Worm (Caenorhabditis elegans) whole organism, L1 larva: ENCODE results near the gene pro-1.
A peak's percentile ranks its signal among the peaks of the same experiment; 100 is the strongest.

Source experiments
- C04F5.9 ChIP-seq: sonication (generic microtip); optimal IDR thresholded peaks from 2 replicates; lab custom pipeline; 2016; ENCODE audit warnings: missing genetic modification characterization, missing compliant biosample characterization
- C34B4.2 ChIP-seq: sonication (generic microtip); optimal IDR thresholded peaks from 2 replicates; lab custom pipeline; 2017; ENCODE audit warnings: mild to moderate bottlenecking, missing genetic modification characterization, missing compliant biosample characterization
- aha-1 ChIP-seq: fragments of 150-350 bp; optimal IDR thresholded peaks from 2 replicates; lab custom pipeline; 2014; ENCODE audit warnings: missing biosample characterization, missing genetic modification characterization
- blmp-1 ChIP-seq: fragments of 150-350 bp; optimal IDR thresholded peaks from 2 replicates; lab custom pipeline; 2014; ENCODE audit warnings: missing biosample characterization, missing genetic modification characterization
- ceh-63 ChIP-seq: fragments of 200-800 bp; sonication (Bioruptor generic); optimal IDR thresholded peaks from 2 replicates; lab custom pipeline; 2018; ENCODE audit warnings: mild to moderate bottlenecking, missing genetic modification characterization, missing compliant biosample characterization
- ceh-82 ChIP-seq, 3 experiments: fragments of 150-350 bp in 1 of 3; sonication (generic microtip) in 2 of 3; optimal IDR thresholded peaks; 2 replicates each; lab custom pipeline; 2014 to 2017; ENCODE audit warnings: missing biosample characterization in 3 of 3, missing genetic modification characterization in 3 of 3
- ces-1 ChIP-seq: fragments of 150-350 bp; optimal IDR thresholded peaks from 2 replicates; lab custom pipeline; 2014; ENCODE audit warnings: missing biosample characterization, missing genetic modification reagents, missing genetic modification characterization
- efl-3 ChIP-seq: fragments of 200-800 bp; sonication (Bioruptor generic); optimal IDR thresholded peaks from 2 replicates; lab custom pipeline; 2018; ENCODE audit warnings: mild to moderate bottlenecking, missing genetic modification characterization, missing compliant biosample characterization
- fkh-10 ChIP-seq: sonication (generic microtip); optimal IDR thresholded peaks from 2 replicates; lab custom pipeline; 2017; ENCODE audit warnings: missing biosample characterization, missing genetic modification reagents, missing genetic modification characterization
- fkh-8 ChIP-seq: sonication (generic microtip); optimal IDR thresholded peaks from 2 replicates; lab custom pipeline; 2016; ENCODE audit warnings: mild to moderate bottlenecking, missing genetic modification characterization, missing compliant biosample characterization
- fos-1 ChIP-seq: fragments of 150-350 bp; optimal IDR thresholded peaks from 2 replicates; lab custom pipeline; 2014; ENCODE audit warnings: missing biosample characterization, missing genetic modification characterization
- grh-1 ChIP-seq: fragments of 200-800 bp; sonication (Bioruptor generic); IDR thresholded peaks from 2 replicates; pipeline ENCODE4 v1.3.6; 2022; ENCODE audit warnings: missing genetic modification reagents, missing genetic modification characterization, missing compliant biosample characterization
- hlh-17 ChIP-seq: fragments of 200-800 bp; sonication (Bioruptor generic); optimal IDR thresholded peaks from 2 replicates; lab custom pipeline; 2018; ENCODE audit warnings: missing genetic modification characterization, mild to moderate bottlenecking, missing compliant biosample characterization, moderate library complexity, borderline replicate concordance
- hlh-4 ChIP-seq: sonication (generic microtip); optimal IDR thresholded peaks from 2 replicates; lab custom pipeline; 2016; ENCODE audit warnings: mild to moderate bottlenecking, missing genetic modification characterization, missing compliant biosample characterization
- hpl-2 ChIP-seq: fragments of 150-350 bp; optimal IDR thresholded peaks from 2 replicates; lab custom pipeline; 2014; ENCODE audit warnings: missing biosample characterization, missing genetic modification reagents, missing genetic modification characterization
- irx-1 ChIP-seq: sonication (generic microtip); optimal IDR thresholded peaks from 2 replicates; lab custom pipeline; 2016; ENCODE audit warnings: missing genetic modification characterization, missing compliant biosample characterization
- jun-1 ChIP-seq: fragments of 150-350 bp; optimal IDR thresholded peaks from 2 replicates; lab custom pipeline; 2014; ENCODE audit warnings: missing biosample characterization, missing genetic modification reagents, missing genetic modification characterization
- lin-14 ChIP-seq: fragments of 200-800 bp; sonication (Bioruptor generic); optimal IDR thresholded peaks from 2 replicates; lab custom pipeline; 2018; ENCODE audit warnings: mild to moderate bottlenecking, missing genetic modification characterization, moderate library complexity, missing compliant biosample characterization
- lin-15B ChIP-seq: fragments of 150-350 bp; sonication (generic microtip); optimal IDR thresholded peaks from 3 replicates; lab custom pipeline; 2014; ENCODE audit warnings: missing biosample characterization, missing genetic modification characterization
- lin-35 ChIP-seq, 2 experiments: fragments of 150-350 bp; optimal IDR thresholded peaks; 2 replicates each; lab custom pipeline; 2014; ENCODE audit warnings: missing biosample characterization in 2 of 2, missing genetic modification characterization in 2 of 2, missing genetic modification reagents in 2 of 2
- mdl-1 ChIP-seq, 2 experiments: fragments of 150-350 bp; optimal IDR thresholded peaks; 2 replicates each; lab custom pipeline; 2014 to 2017; ENCODE audit warnings: missing biosample characterization in 2 of 2, missing genetic modification characterization in 2 of 2, inconsistent platforms in 1 of 2
- mep-1 ChIP-seq: fragments of 150-350 bp; optimal IDR thresholded peaks from 2 replicates; lab custom pipeline; 2014; ENCODE audit warnings: missing biosample characterization, missing genetic modification characterization
- nhr-19 ChIP-seq: fragments of 200-800 bp; sonication (Bioruptor generic); conservative IDR thresholded peaks from 2 replicates; pipeline ENCODE4 v1.3.6; 2022; ENCODE audit warnings: missing genetic modification characterization, missing compliant biosample characterization
- nhr-237 ChIP-seq: fragments of 150-350 bp; optimal IDR thresholded peaks from 2 replicates; lab custom pipeline; 2014; ENCODE audit warnings: missing biosample characterization, missing genetic modification characterization
- nhr-71 ChIP-seq: sonication (generic microtip); optimal IDR thresholded peaks from 2 replicates; lab custom pipeline; 2016; ENCODE audit warnings: mild to moderate bottlenecking, missing genetic modification characterization, moderate library complexity, missing compliant biosample characterization
- nhr-76 ChIP-seq: sonication (generic microtip); optimal IDR thresholded peaks from 2 replicates; lab custom pipeline; 2017; ENCODE audit warnings: missing biosample characterization, missing genetic modification characterization
- rnt-1 ChIP-seq: sonication (generic microtip); optimal IDR thresholded peaks from 2 replicates; lab custom pipeline; 2016; ENCODE audit warnings: mild to moderate bottlenecking, missing genetic modification characterization, moderate library complexity, missing compliant biosample characterization
- snpc-4 ChIP-seq: fragments of 150-350 bp; optimal IDR thresholded peaks from 2 replicates; lab custom pipeline; 2014; ENCODE audit warnings: missing biosample characterization, missing genetic modification characterization
- snu-23 ChIP-seq: sonication (generic microtip); optimal IDR thresholded peaks from 2 replicates; lab custom pipeline; 2016; ENCODE audit warnings: missing genetic modification characterization, missing compliant biosample characterization
- sox-4 ChIP-seq: sonication (generic microtip); optimal IDR thresholded peaks from 2 replicates; lab custom pipeline; 2016; ENCODE audit warnings: missing genetic modification characterization, missing compliant biosample characterization
- unc-130 ChIP-seq: fragments of 150-350 bp; optimal IDR thresholded peaks from 2 replicates; lab custom pipeline; 2017; ENCODE audit warnings: missing biosample characterization, missing genetic modification characterization, inconsistent platforms
- unc-30 ChIP-seq: sonication (generic microtip); optimal IDR thresholded peaks from 2 replicates; lab custom pipeline; 2017; ENCODE audit warnings: missing biosample characterization, missing genetic modification characterization
- unc-62 ChIP-seq: fragments of 150-350 bp; optimal IDR thresholded peaks from 2 replicates; lab custom pipeline; 2014; ENCODE audit warnings: missing biosample characterization, missing genetic modification reagents, missing genetic modification characterization
- unc-86 ChIP-seq: sonication (generic microtip); optimal IDR thresholded peaks from 2 replicates; lab custom pipeline; 2016; ENCODE audit warnings: missing genetic modification characterization, missing compliant biosample characterization
- xbp-1 ChIP-seq: sonication (generic microtip); optimal IDR thresholded peaks from 2 replicates; lab custom pipeline; 2016; ENCODE audit warnings: missing genetic modification characterization, missing compliant biosample characterization
- zag-1 ChIP-seq: fragments of 150-350 bp; optimal IDR thresholded peaks from 2 replicates; lab custom pipeline; 2014; ENCODE audit warnings: missing biosample characterization, missing genetic modification characterization
- ztf-4 ChIP-seq: fragments of 150-350 bp; optimal IDR thresholded peaks from 2 replicates; lab custom pipeline; 2014; ENCODE audit warnings: missing biosample characterization, missing genetic modification characterization

Gene pro-1

ce11 chrII:10578843-10579430 lies 37.1 kb upstream of the pro-1 start, which contains the start of gene rpb-6 (continued):
- peak; percentile 73 to 94 for TF ChIP-seq lin-35 (GFP tag; optimal IDR thresholded peaks at IDR 0.05; lab: Kevin White, UChicago)
- peak; percentile 17 for TF ChIP-seq snu-23 (GFP tag; lab: Kevin White, UChicago)
- no peak for TF ChIP-seq xbp-1 (tag; lab: Kevin White, UChicago)
- TF ChIP-seq rnt-1: peak; percentile 41
- TF ChIP-seq irx-1 (tag; lab: Kevin White, UChicago): no peak
- no peak for TF ChIP-seq unc-86 (tag; lab: Kevin White, UChicago)
- no peak for TF ChIP-seq unc-130
- peak; percentile 39 for TF ChIP-seq nhr-71 (tag; lab: Kevin White, UChicago)
- no peak for TF ChIP-seq lin-15B (tag; lab: Kevin White, UChicago)

- TF ChIP-seq fos-1 (tag; lab: Kevin White, UChicago) (no peak), lin-15B (tag; lab: Kevin White, UChicago) (no peak), nhr-237 (tag; lab: Kevin White, UChicago) (no peak), snu-23 (GFP tag; lab: Kevin White, UChicago) (no peak), unc-30 (no peak), ces-1 (GFP tag; lab: Kevin White, UChicago) (no peak), jun-1 (tag; lab: Kevin White, UChicago) (no peak), hpl-2 (GFP tag; lab: Kevin White, UChicago) (no peak), zag-1 (tag; lab: Kevin White, UChicago) (no peak), nhr-76 (tag; lab: Kevin White, UChicago) (no peak), hlh-17 (GFP tag; lab: Kevin White, UChicago) (no peak), blmp-1 (no peak), snpc-4 (no peak), fkh-8 (tag; lab: Kevin White, UChicago) (no peak), unc-62 (GFP tag; lab: Kevin White, UChicago) (no peak), mdl-1 (tag; optimal IDR thresholded peaks at IDR 0.05; lab: Kevin White, UChicago) (no peak), ceh-63 (GFP tag; lab: Kevin White, UChicago) (no peak)
Observed at ce11 chrII:10574177-10574576, 32.4 kb upstream of the pro-1 start.

- TF ChIP-seq grh-1 (GFP tag; lab: Robert Waterston, UW) (no peak), lin-14 (GFP tag; lab: Kevin White, UChicago) (no peak), efl-3 (GFP tag; lab: Kevin White, UChicago) (no peak), mdl-1 (tag; optimal IDR thresholded peaks at IDR 0.05; lab: Kevin White, UChicago) (no peak), ceh-82 (tag; optimal IDR thresholded peaks at IDR 0.05; lab: Kevin White, UChicago) (no peak), ces-1 (GFP tag; lab: Kevin White, UChicago) (no peak)
Observed at ce11 chrII:10571967-10572366, 30.2 kb upstream of the pro-1 start, which contains the start of gene C06A1.3. C06A1.3 (plus strand) TSS chrII:10572267.

DNA sequence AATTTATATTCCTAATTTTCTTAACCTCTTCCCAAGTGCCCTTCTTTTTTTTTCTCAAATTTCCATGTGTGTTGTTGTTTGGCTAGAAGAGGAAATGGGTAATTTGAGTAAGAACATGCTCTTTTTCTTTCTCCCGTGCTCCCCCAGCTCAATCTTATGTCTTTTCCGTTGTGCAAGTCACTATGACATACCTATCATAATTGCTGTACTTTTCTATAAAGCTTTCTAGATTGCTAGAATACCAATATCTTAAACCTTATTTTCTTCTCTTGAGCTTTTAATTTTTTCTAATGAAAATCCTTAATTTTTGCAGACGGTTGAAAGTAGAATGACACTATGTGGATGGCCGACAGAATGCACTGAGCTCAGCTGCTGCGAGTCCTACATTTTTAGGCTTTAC lies 28.5 kb upstream of the pro-1 start, which contains the start of gene txt-13:
Gene txt-13 (plus strand): TSS at position 301 of the 400 bp plus-strand sequence.
- TF ChIP-seq fkh-10 (GFP tag; lab: Kevin White, UChicago): no peak
- TF ChIP-seq hlh-4: no peak
- no peak for TF ChIP-seq nhr-19 (GFP tag; lab: Robert Waterston, UW)
- TF ChIP-seq C04F5.9: no peak
- no peak for TF ChIP-seq sox-4 (tag; lab: Kevin White, UChicago)
- no peak for TF ChIP-seq ztf-4 (tag; lab: Kevin White, UChicago)
- no peak for TF ChIP-seq C34B4.2 (tag; lab: Kevin White, UChicago)
- TF ChIP-seq aha-1 (tag; lab: Kevin White, UChicago): no peak
- TF ChIP-seq mep-1 (tag; lab: Kevin White, UChicago): no peak
